Fruit fly (Drosophila melanogaster): ENCODE results near the gene ppk7.

- TF ChIP-seq CG8478 (optimal IDR thresholded peaks at IDR 0.05) (no peak), usp (GFP tag; optimal IDR thresholded peaks at IDR 0.05) (no peak)
Observed at dm6 chr2L:6380966-6381365, 26.8 kb upstream of the ppk7 start, which contains the start of gene Nepl5.

Data from whole organism.